Fruit fly (Drosophila melanogaster) S2 (cell line): Measurements from ENCODE around the gene dbf.

ENCODE experiments used
- CG8478 ChIP-seq: fragments of >200 bp; optimal IDR thresholded peaks from 2 replicates; lab custom pipeline; 2018
- CTCF ChIP-seq, 2 experiments: fragments of >200 bp; optimal IDR thresholded peaks; 2 replicates each; lab custom pipeline; 2018

Gene dbf

dm6 chr2L:10684309-10684708 lies 32.9 kb downstream of the dbf start, which contains the start of gene CG7299:
CG7299 (minus strand) TSS chr2L:10684409.
- TF ChIP-seq CTCF (optimal IDR thresholded peaks at IDR 0.05; lab: Kevin White, UChicago) (no peak), CG8478 (lab: Kevin White, UChicago) (no peak)

- TF ChIP-seq CG8478 (lab: Kevin White, UChicago) (no peak), CTCF (optimal IDR thresholded peaks at IDR 0.05; lab: Kevin White, UChicago) (no peak)
Measured at dm6 chr2L:10685666-10686065, 34.3 kb downstream of the dbf start.

dm6 chr2L:10687009-10687793 lies 35.8 kb downstream of the dbf start, which contains the start of gene CG7296:
CG7296 (minus strand) TSS chr2L:10687066.
- TF ChIP-seq CG8478 (lab: Kevin White, UChicago) (no peak), CTCF (optimal IDR thresholded peaks at IDR 0.05; lab: Kevin White, UChicago) (no peak)

dm6 chr2L:10687794-10688185 lies 36.4 kb downstream of the dbf start:
- TF ChIP-seq CG8478 (lab: Kevin White, UChicago) (no peak), CTCF (optimal IDR thresholded peaks at IDR 0.05; lab: Kevin White, UChicago) (no peak)

dm6 chr2L:10688764-10689163 lies 37.4 kb downstream of the dbf start:
- TF ChIP-seq CG8478 (lab: Kevin White, UChicago) (no peak), CTCF (optimal IDR thresholded peaks at IDR 0.05; lab: Kevin White, UChicago) (no peak)

dm6 chr2L:10689221-10690034 lies 38.0 kb downstream of the dbf start, which contains the start of gene CG7294:
CG7294 (minus strand) TSS chr2L:10689271.
- TF ChIP-seq CTCF (optimal IDR thresholded peaks at IDR 0.05; lab: Kevin White, UChicago) (no peak), CG8478 (lab: Kevin White, UChicago) (no peak)

dm6 chr2L:10693018-10693417 lies 41.6 kb downstream of the dbf start:
- TF ChIP-seq CTCF (optimal IDR thresholded peaks at IDR 0.05; lab: Kevin White, UChicago) = no peak
- no peak for TF ChIP-seq CG8478 (lab: Kevin White, UChicago)

dm6 chr2L:10694053-10694618 lies 42.7 kb downstream of the dbf start, which contains the start of gene CG17108:
CG17108 (minus strand) TSS chr2L:10694103.
- TF ChIP-seq CTCF (optimal IDR thresholded peaks at IDR 0.05; lab: Kevin White, UChicago) = no peak
- no peak for TF ChIP-seq CG8478 (lab: Kevin White, UChicago)

dm6 chr2L:10697992-10698391 lies 46.6 kb downstream of the dbf start, which contains the start of gene CG7300:
CG7300 (minus strand) TSS chr2L:10698043.
- TF ChIP-seq CG8478 (lab: Kevin White, UChicago) (no peak), CTCF (optimal IDR thresholded peaks at IDR 0.05; lab: Kevin White, UChicago) (no peak)

dm6 chr2L:10701499-10702062 lies 50.2 kb downstream of the dbf start, which contains the start of gene Lip1:
Lip1 (minus strand) TSS chr2L:10701544.
- TF ChIP-seq CG8478 (lab: Kevin White, UChicago) (no peak), CTCF (optimal IDR thresholded peaks at IDR 0.05; lab: Kevin White, UChicago) (no peak)

- TF ChIP-seq CTCF (optimal IDR thresholded peaks at IDR 0.05; lab: Kevin White, UChicago) = no peak
- no peak for TF ChIP-seq CG8478 (lab: Kevin White, UChicago)
Measured at dm6 chr2L:10703281-10703680, 51.9 kb downstream of the dbf start, which contains the start of gene CG6415. CG6415 (plus strand) TSS chr2L:10703621.
